Worm (Caenorhabditis elegans): ENCODE results near the gene Y110A2AL.4.
A peak's percentile ranks its signal among the peaks of the same experiment; 100 is the strongest.

Gene Y110A2AL.4

ce11 chrII:2815017-2815416 lies 24.1 kb upstream of the Y110A2AL.4 start (continued):
- TF ChIP-seq T07F8.4 (tag; optimal IDR thresholded peaks at IDR 0.05) (no peak), F23B12.7 (tag; optimal IDR thresholded peaks at IDR 0.05; ENCODE audit: insufficient read depth) (no peak), lin-54 (GFP tag; optimal IDR thresholded peaks at IDR 0.05) (no peak), D2030.7 (GFP tag; IDR thresholded peaks at IDR 0.05) (no peak), mcd-1 (GFP tag; IDR thresholded peaks at IDR 0.05) (0 out of 2 replicates have a peak, but pooled peaks have one; percentile 14), aptf-2 (GFP tag; conservative IDR thresholded peaks at IDR 0.05) (no peak), B0035.1 (tag; optimal IDR thresholded peaks at IDR 0.05) (no peak), ets-4 (GFP tag; optimal IDR thresholded peaks at IDR 0.05) (no peak), ccch-3 (GFP tag; optimal IDR thresholded peaks at IDR 0.05) (no peak), fkh-3 (tag; optimal IDR thresholded peaks at IDR 0.05) (no peak), F37B4.10 (GFP tag; IDR thresholded peaks at IDR 0.05) (no peak), nhr-179 (tag; optimal IDR thresholded peaks at IDR 0.05) (no peak), madf-8 (GFP tag; conservative IDR thresholded peaks at IDR 0.05) (peak; percentile 48; the same call in 1 of the 2 replicates), mes-4 (tag; optimal IDR thresholded peaks at IDR 0.05) (no peak), dpff-1 (tag; optimal IDR thresholded peaks at IDR 0.05) (no peak), nhr-27 (tag; optimal IDR thresholded peaks at IDR 0.05) (no peak), ztf-3 (GFP tag; optimal IDR thresholded peaks at IDR 0.05) (no peak), ceh-79 (tag; optimal IDR thresholded peaks at IDR 0.05) (no peak), ceh-100 (GFP tag; IDR thresholded peaks at IDR 0.05) (no peak)

- TF ChIP-seq F23B12.7 (tag; optimal IDR thresholded peaks at IDR 0.05; ENCODE audit: insufficient read depth) (no peak), madf-8 (GFP tag; conservative IDR thresholded peaks at IDR 0.05) (no peak)
Measured at ce11 chrII:2815444-2815843, 23.7 kb upstream of the Y110A2AL.4 start, which contains the start of gene K12H6.2. Gene K12H6.2, minus strand, starts transcription at chrII:2815544.

- TF ChIP-seq F49E8.2 (tag; optimal IDR thresholded peaks at IDR 0.05; ENCODE audit: insufficient read depth) (no peak), ama-1 (optimal IDR thresholded peaks at IDR 0.05) (no peak), ama-1 (GFP tag; optimal IDR thresholded peaks at IDR 0.05) (no peak), hrde-1 (tag; optimal IDR thresholded peaks at IDR 0.05; ENCODE audit: borderline replicate concordance) (no peak), him-1 (tag; optimal IDR thresholded peaks at IDR 0.05) (no peak)
Measured at ce11 chrII:2816676-2817075, 22.4 kb upstream of the Y110A2AL.4 start, which contains the start of gene set-13. Gene set-13, plus strand, starts transcription at chrII:2816976.

ce11 chrII:2822435-2822920 lies 16.6 kb upstream of the Y110A2AL.4 start, which contains the start of the genes fut-4 and K12H6.10:
Gene fut-4, minus strand, starts transcription at chrII:2822535.
Gene K12H6.10, plus strand, starts transcription at chrII:2822870.
- TF ChIP-seq lsy-27 (tag; optimal IDR thresholded peaks at IDR 0.05; ENCODE audit: borderline replicate concordance, insufficient read depth), result no peak

- TF ChIP-seq nhr-120 (GFP tag; IDR thresholded peaks at IDR 0.05) (no peak), let-607 (tag; optimal IDR thresholded peaks at IDR 0.05) (no peak), tbx-9 (tag; optimal IDR thresholded peaks at IDR 0.05; ENCODE audit: borderline replicate concordance) (no peak), somi-1 (GFP tag; optimal IDR thresholded peaks at IDR 0.05) (no peak), nhr-179 (tag; optimal IDR thresholded peaks at IDR 0.05) (no peak), athp-1 (tag; optimal IDR thresholded peaks at IDR 0.05) (no peak), F52B5.7 (tag; optimal IDR thresholded peaks at IDR 0.05) (no peak), sea-2 (GFP tag; IDR thresholded peaks at IDR 0.05) (no peak), zfh-2 (GFP tag; conservative IDR thresholded peaks at IDR 0.05) (no peak), him-1 (tag; optimal IDR thresholded peaks at IDR 0.05) (no peak), B0336.3 (GFP tag; IDR thresholded peaks at IDR 0.05) (no peak), bed-2 (GFP tag; IDR thresholded peaks at IDR 0.05) (no peak), ceh-27 (GFP tag; optimal IDR thresholded peaks at IDR 0.05) (no peak), snpc-3.4 (tag; optimal IDR thresholded peaks at IDR 0.05) (no peak), nhr-90 (tag; optimal IDR thresholded peaks at IDR 0.05) (no peak), mxl-1 (tag; optimal IDR thresholded peaks at IDR 0.05) (no peak), nfyb-1 (GFP tag; IDR thresholded peaks at IDR 0.05) (no peak), F55B11.4 (tag; optimal IDR thresholded peaks at IDR 0.05; ENCODE audit: borderline replicate concordance, insufficient read depth) (no peak), atf-7 (tag; optimal IDR thresholded peaks at IDR 0.05) (no peak)
Measured at ce11 chrII:2824169-2824568, 14.9 kb upstream of the Y110A2AL.4 start, which contains the start of the genes K12H6.4 and K12H6.9. Gene K12H6.4, minus strand, starts transcription at chrII:2824269. Gene K12H6.9, plus strand, starts transcription at chrII:2824404.

Measured in whole organism, young adult.